Worm (Caenorhabditis elegans): Measurements from ENCODE around the gene C15C8.8.
A peak's percentile ranks its signal among the peaks of the same experiment; 100 is the strongest.

C15C8.8 gene

DNA sequence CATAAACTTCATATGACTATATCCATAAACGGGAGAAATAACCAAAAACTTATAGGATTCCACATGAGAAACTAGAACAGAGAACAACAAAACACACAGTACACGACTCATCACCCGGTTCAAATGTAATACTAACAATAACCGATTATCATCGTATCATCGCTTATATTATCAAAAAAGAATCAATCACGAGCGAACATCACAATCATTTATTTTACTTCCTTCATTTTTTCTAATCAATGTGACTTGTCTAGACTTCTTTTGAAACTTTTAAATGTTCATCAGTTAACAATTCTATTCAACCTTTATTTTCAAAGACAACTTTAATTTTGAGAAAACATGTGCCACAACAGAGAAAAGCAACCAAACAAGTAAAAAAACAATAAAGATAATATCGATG is 42.9 kb upstream of the C15C8.8 start, which contains the start of gene ugt-4:
TSS of gene ugt-4 (minus strand) at position 141 of the 400 bp plus-strand sequence.
- TF ChIP-seq nhr-77 (tag; optimal IDR thresholded peaks at IDR 0.05) (no peak), fos-1 (tag; optimal IDR thresholded peaks at IDR 0.05) (peak; percentile 12), sma-9 (GFP tag; optimal IDR thresholded peaks at IDR 0.05) (peak; percentile 3), sma-9 (tag; optimal IDR thresholded peaks at IDR 0.05) (no peak)

DNA sequence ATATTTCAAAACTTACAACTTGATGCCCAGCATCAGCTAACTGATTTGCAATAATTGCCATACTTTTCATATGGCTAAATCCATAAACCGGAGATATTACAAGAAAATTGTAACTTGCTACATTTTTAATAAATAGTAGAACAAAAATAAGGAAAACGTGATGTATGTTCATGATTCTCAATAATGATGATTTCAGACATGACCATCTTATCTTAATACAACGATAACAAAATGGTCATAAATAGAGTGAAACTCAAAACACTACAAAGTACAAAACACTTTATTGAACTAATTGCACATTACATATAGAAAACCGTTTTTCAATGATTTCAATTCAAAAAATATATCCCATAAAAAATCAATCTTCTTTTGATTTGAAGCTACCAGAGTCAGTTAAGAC is 40.4 kb upstream of the C15C8.8 start, which contains the start of gene ugt-5:
TSS of gene ugt-5 (minus strand) at position 214 of the 400 bp plus-strand sequence.
- TF ChIP-seq skn-1 (tag; optimal IDR thresholded peaks at IDR 0.05) (peak; percentile 78), nhr-21 (tag; optimal IDR thresholded peaks at IDR 0.05) (no peak), unc-62 (GFP tag; optimal IDR thresholded peaks at IDR 0.05) (no peak), gmeb-1 (tag; optimal IDR thresholded peaks at IDR 0.05) (no peak), fos-1 (tag; optimal IDR thresholded peaks at IDR 0.05) (peak; percentile 8)

DNA sequence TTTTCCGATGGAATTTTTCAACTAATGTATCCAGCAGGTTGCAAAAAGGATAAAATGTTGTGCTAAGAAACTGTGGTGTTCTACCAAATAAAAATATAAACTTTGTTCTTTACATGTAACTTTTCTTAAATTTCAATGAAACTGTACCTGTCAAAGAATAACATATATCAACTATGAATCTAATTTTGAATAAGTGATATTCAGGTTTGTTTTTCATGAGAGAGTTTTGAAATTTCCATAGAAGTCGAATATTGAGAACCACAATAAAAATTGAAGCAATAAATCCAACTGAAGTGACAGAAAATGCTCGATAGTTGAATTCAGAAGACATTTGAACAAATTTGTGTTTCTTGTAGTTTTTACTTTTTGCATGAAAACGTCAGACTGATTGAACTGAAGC is 37.9 kb upstream of the C15C8.8 start, which contains the start of gene srbc-43:
TSS of gene srbc-43 (minus strand) at position 331 of the 400 bp plus-strand sequence.
- TF ChIP-seq sem-4 (tag; optimal IDR thresholded peaks at IDR 0.05) (no peak), ztf-4 (tag; optimal IDR thresholded peaks at IDR 0.05) (no peak), nhr-237 (tag; optimal IDR thresholded peaks at IDR 0.05) (no peak), alr-1 (tag; optimal IDR thresholded peaks at IDR 0.05) (no peak), zag-1 (tag; optimal IDR thresholded peaks at IDR 0.05) (no peak), nhr-77 (tag; optimal IDR thresholded peaks at IDR 0.05) (no peak), nhr-25 (tag; optimal IDR thresholded peaks at IDR 0.05) (no peak), snpc-4 (tag; optimal IDR thresholded peaks at IDR 0.05) (no peak), unc-39 (tag; optimal IDR thresholded peaks at IDR 0.05) (no peak), ceh-16 (tag; optimal IDR thresholded peaks at IDR 0.05) (no peak), dmd-4 (tag; optimal IDR thresholded peaks at IDR 0.05) (no peak), lin-13 (GFP tag; optimal IDR thresholded peaks at IDR 0.05) (no peak), Y55F3AM.14 (GFP tag; optimal IDR thresholded peaks at IDR 0.05) (no peak), R02D3.7 (tag; optimal IDR thresholded peaks at IDR 0.05) (no peak), unc-62 (GFP tag; optimal IDR thresholded peaks at IDR 0.05) (no peak), gmeb-1 (tag; optimal IDR thresholded peaks at IDR 0.05) (no peak), ZK546.5 (tag; optimal IDR thresholded peaks at IDR 0.05) (no peak), lin-11 (tag; optimal IDR thresholded peaks at IDR 0.05) (no peak), mab-5 (tag; optimal IDR thresholded peaks at IDR 0.05) (no peak), F13H6.1 (tag; optimal IDR thresholded peaks at IDR 0.05) (no peak)

DNA sequence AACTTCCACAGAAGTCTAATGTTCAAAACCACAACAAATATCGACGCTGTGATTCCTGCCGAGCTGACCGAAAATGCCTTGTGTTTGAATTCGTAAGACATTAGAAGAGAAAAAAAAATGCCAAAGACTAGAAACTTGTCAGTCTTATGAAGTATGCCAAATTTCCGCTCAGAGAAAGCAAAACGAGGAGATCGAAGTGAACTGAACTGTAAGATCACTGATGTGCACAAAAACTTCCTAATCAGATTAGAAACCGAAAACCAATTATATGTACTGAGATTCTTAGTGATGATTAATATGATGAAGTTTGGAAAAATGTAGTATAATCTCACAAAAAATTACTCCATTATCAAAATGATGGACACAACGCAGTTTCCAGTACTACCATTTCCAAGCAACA is 36.1 kb upstream of the C15C8.8 start, which contains the start of gene srbc-44:
TSS of gene srbc-44 (minus strand) at position 101 of the 400 bp plus-strand sequence.
- TF ChIP-seq fos-1 (tag; optimal IDR thresholded peaks at IDR 0.05) (no peak), sma-3 (GFP tag; optimal IDR thresholded peaks at IDR 0.05) (no peak), blmp-1 (tag; optimal IDR thresholded peaks at IDR 0.05; ENCODE audit: insufficient read depth) (no peak), sma-9 (GFP tag; optimal IDR thresholded peaks at IDR 0.05) (no peak), sma-9 (tag; optimal IDR thresholded peaks at IDR 0.05) (no peak), crh-2 (tag; optimal IDR thresholded peaks at IDR 0.05) (no peak), snpc-4 (tag; optimal IDR thresholded peaks at IDR 0.05) (no peak), nhr-129 (tag; optimal IDR thresholded peaks at IDR 0.05) (no peak), ZK546.5 (tag; optimal IDR thresholded peaks at IDR 0.05) (no peak), elt-3 (tag; optimal IDR thresholded peaks at IDR 0.05) (no peak), ceh-82 (tag; optimal IDR thresholded peaks at IDR 0.05) (no peak), nhr-23 (tag; optimal IDR thresholded peaks at IDR 0.05) (no peak), ztf-4 (tag; optimal IDR thresholded peaks at IDR 0.05) (no peak), Y55F3AM.14 (GFP tag; optimal IDR thresholded peaks at IDR 0.05) (no peak), nhr-25 (tag; optimal IDR thresholded peaks at IDR 0.05) (no peak), F13H6.1 (tag; optimal IDR thresholded peaks at IDR 0.05) (no peak)

DNA sequence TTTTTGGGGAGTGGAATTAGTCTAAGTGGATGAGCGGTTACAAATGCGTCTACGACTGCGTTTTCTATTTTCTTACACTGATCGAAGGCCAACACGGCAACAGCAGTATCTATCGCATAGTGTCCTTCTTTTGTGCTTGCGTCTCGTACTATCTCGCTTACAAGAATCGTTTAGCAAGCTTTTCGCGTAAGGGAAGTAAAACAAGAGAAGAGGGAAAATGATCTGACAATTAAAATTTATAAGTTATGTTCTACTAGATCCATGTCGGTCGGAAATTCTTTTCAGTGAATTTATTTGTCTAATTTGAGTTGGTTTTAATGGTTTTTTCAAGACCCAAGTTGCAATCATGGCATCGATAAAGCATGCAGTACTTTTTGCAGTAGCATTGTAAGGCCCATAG is 34.7 kb upstream of the C15C8.8 start, which contains the start of gene fkb-4:
TSS of gene fkb-4 (minus strand) at position 101 of the 400 bp plus-strand sequence.
- TF ChIP-seq mbf-1 (tag; optimal IDR thresholded peaks at IDR 0.05), result no peak
- no peak for TF ChIP-seq nhr-237 (tag; optimal IDR thresholded peaks at IDR 0.05)
- TF ChIP-seq sma-9 (GFP tag; optimal IDR thresholded peaks at IDR 0.05), result no peak
- TF ChIP-seq sma-9 (tag; optimal IDR thresholded peaks at IDR 0.05), result no peak
- TF ChIP-seq elt-3 (tag; optimal IDR thresholded peaks at IDR 0.05), result no peak
- TF ChIP-seq C34F6.9 (tag; optimal IDR thresholded peaks at IDR 0.05), result no peak
- no peak for TF ChIP-seq lsy-2 (tag; optimal IDR thresholded peaks at IDR 0.05)
- no peak for TF ChIP-seq nhr-11 (tag; optimal IDR thresholded peaks at IDR 0.05)
- TF ChIP-seq fos-1 (tag; optimal IDR thresholded peaks at IDR 0.05), result no peak
- TF ChIP-seq nhr-129 (tag; optimal IDR thresholded peaks at IDR 0.05), result no peak
- no peak for TF ChIP-seq aly-2 (tag; optimal IDR thresholded peaks at IDR 0.05)
- no peak for TF ChIP-seq ztf-1 (GFP tag; conservative IDR thresholded peaks at IDR 0.05)

Measured in whole organism, L2 larva.